Worm (Caenorhabditis elegans) whole organism, mixed stage, embryonic: ENCODE results near the gene klp-12.
A peak's percentile ranks its signal among the peaks of the same experiment; 100 is the strongest.

Source experiments
- M03D4.4 ChIP-seq: sonication (generic microtip); optimal IDR thresholded peaks from 2 replicates; lab custom pipeline; 2017; ENCODE audit warnings: mild to moderate bottlenecking, missing genetic modification characterization, missing compliant biosample characterization
- bed-3 ChIP-seq: fragments of 200-800 bp; sonication (Bioruptor generic); optimal IDR thresholded peaks from 3 replicates; lab custom pipeline; 2018; ENCODE audit warnings: mild to moderate bottlenecking, missing genetic modification characterization, moderate library complexity, missing compliant biosample characterization
- blmp-1 ChIP-seq: fragments of 150-350 bp; optimal IDR thresholded peaks from 2 replicates; lab custom pipeline; 2014; ENCODE audit warnings: missing biosample characterization, missing genetic modification characterization
- ceh-43 ChIP-seq: fragments of 200-800 bp; sonication (Bioruptor generic); optimal IDR thresholded peaks from 2 replicates; lab custom pipeline; 2018; ENCODE audit warnings: mild to moderate bottlenecking, missing genetic modification characterization, moderate library complexity, missing compliant biosample characterization
- ceh-83 ChIP-seq: fragments of 200-800 bp; sonication (Bioruptor generic); optimal IDR thresholded peaks from 2 replicates; lab custom pipeline; 2018; ENCODE audit warnings: mild to moderate bottlenecking, missing genetic modification characterization, missing compliant biosample characterization
- ces-1 ChIP-seq: fragments of 150-350 bp; optimal IDR thresholded peaks from 2 replicates; lab custom pipeline; 2014; ENCODE audit warnings: missing biosample characterization, missing genetic modification reagents, missing genetic modification characterization
- cnd-1 ChIP-seq: fragments of 200-800 bp; sonication (Bioruptor generic); optimal IDR thresholded peaks from 2 replicates; lab custom pipeline; 2018; ENCODE audit warnings: mild to moderate bottlenecking, missing genetic modification characterization, missing compliant biosample characterization
- drap-1 ChIP-seq: fragments of 200-800 bp; sonication (Bioruptor generic); optimal IDR thresholded peaks from 3 replicates; lab custom pipeline; 2018; ENCODE audit warnings: mild to moderate bottlenecking, missing genetic modification characterization, missing compliant biosample characterization
- elt-1 ChIP-seq: sonication (generic microtip); optimal IDR thresholded peaks from 2 replicates; lab custom pipeline; 2017; ENCODE audit warnings: missing genetic modification characterization, mild to moderate bottlenecking, missing compliant biosample characterization, antibody characterized with exemption, moderate library complexity, borderline replicate concordance; ENCODE audit not compliant: insufficient read depth
- elt-3 ChIP-seq: fragments of 150-350 bp; optimal IDR thresholded peaks from 2 replicates; lab custom pipeline; 2014; ENCODE audit warnings: missing biosample characterization, missing genetic modification characterization
- flh-1 ChIP-seq: fragments of 200-800 bp; sonication (Bioruptor generic); optimal IDR thresholded peaks from 2 replicates; lab custom pipeline; 2018; ENCODE audit warnings: mild to moderate bottlenecking, missing genetic modification characterization, moderate library complexity, missing compliant biosample characterization
- ham-2 ChIP-seq: fragments of 200-800 bp; sonication (Bioruptor generic); optimal IDR thresholded peaks from 2 replicates; lab custom pipeline; 2018; ENCODE audit warnings: mild to moderate bottlenecking, missing genetic modification characterization, missing compliant biosample characterization
- hlh-1 ChIP-seq: fragments of 150-350 bp; optimal IDR thresholded peaks from 2 replicates; lab custom pipeline; 2014; ENCODE audit warnings: missing biosample characterization, missing genetic modification reagents, missing genetic modification characterization
- lin-13 ChIP-seq: fragments of 150-350 bp; optimal IDR thresholded peaks from 2 replicates; lab custom pipeline; 2014; ENCODE audit warnings: missing biosample characterization, missing genetic modification characterization
- lin-32 ChIP-seq: fragments of 200-800 bp; sonication (Bioruptor generic); optimal IDR thresholded peaks from 2 replicates; lab custom pipeline; 2018; ENCODE audit warnings: mild to moderate bottlenecking, missing genetic modification characterization, missing compliant biosample characterization
- lsy-2 ChIP-seq: fragments of 150-350 bp; optimal IDR thresholded peaks from 2 replicates; lab custom pipeline; 2014; ENCODE audit warnings: missing biosample characterization, missing genetic modification characterization
- mls-2 ChIP-seq: sonication (generic microtip); optimal IDR thresholded peaks from 2 replicates; lab custom pipeline; 2016; ENCODE audit warnings: mild to moderate bottlenecking, missing genetic modification characterization, moderate library complexity, missing compliant biosample characterization
- nhr-12 ChIP-seq: fragments of 150-350 bp; optimal IDR thresholded peaks from 2 replicates; lab custom pipeline; 2014; ENCODE audit warnings: missing biosample characterization, missing genetic modification characterization
- nhr-2 ChIP-seq: fragments of 150-350 bp; optimal IDR thresholded peaks from 2 replicates; lab custom pipeline; 2014; ENCODE audit warnings: missing biosample characterization, missing genetic modification characterization
- nhr-237 ChIP-seq: fragments of 150-350 bp; optimal IDR thresholded peaks from 2 replicates; lab custom pipeline; 2014; ENCODE audit warnings: missing biosample characterization, missing genetic modification characterization
- nhr-76 ChIP-seq: sonication (generic microtip); optimal IDR thresholded peaks from 2 replicates; lab custom pipeline; 2017; ENCODE audit warnings: missing biosample characterization, missing genetic modification characterization
- pha-4 ChIP-seq: fragments of 150-350 bp; optimal IDR thresholded peaks from 2 replicates; lab custom pipeline; 2018; ENCODE audit warnings: missing biosample characterization, missing genetic modification reagents, missing genetic modification characterization
- sem-2 ChIP-seq: fragments of 200-800 bp; sonication (Bioruptor generic); optimal IDR thresholded peaks from 2 replicates; lab custom pipeline; 2018; ENCODE audit warnings: mild to moderate bottlenecking, missing genetic modification characterization, missing compliant biosample characterization
- sptf-1 ChIP-seq: sonication (generic microtip); optimal IDR thresholded peaks from 2 replicates; lab custom pipeline; 2017; ENCODE audit warnings: mild to moderate bottlenecking, missing genetic modification characterization, moderate library complexity, missing compliant biosample characterization
- tbx-8 ChIP-seq: fragments of 200-800 bp; sonication (Bioruptor generic); optimal IDR thresholded peaks from 2 replicates; lab custom pipeline; 2018; ENCODE audit warnings: mild to moderate bottlenecking, missing genetic modification characterization, moderate library complexity, missing compliant biosample characterization
- unc-120 ChIP-seq: sonication (generic microtip); optimal IDR thresholded peaks from 2 replicates; lab custom pipeline; 2017; ENCODE audit warnings: missing genetic modification characterization, missing compliant biosample characterization; ENCODE audit not compliant: poor library complexity, severe bottlenecking
- unc-39 ChIP-seq: fragments of 150-350 bp; optimal IDR thresholded peaks from 2 replicates; lab custom pipeline; 2014; ENCODE audit warnings: missing biosample characterization, missing genetic modification characterization
- zip-8 ChIP-seq: fragments of 150-350 bp; optimal IDR thresholded peaks from 2 replicates; lab custom pipeline; 2014; ENCODE audit warnings: missing biosample characterization, missing genetic modification characterization

klp-12 gene

DNA sequence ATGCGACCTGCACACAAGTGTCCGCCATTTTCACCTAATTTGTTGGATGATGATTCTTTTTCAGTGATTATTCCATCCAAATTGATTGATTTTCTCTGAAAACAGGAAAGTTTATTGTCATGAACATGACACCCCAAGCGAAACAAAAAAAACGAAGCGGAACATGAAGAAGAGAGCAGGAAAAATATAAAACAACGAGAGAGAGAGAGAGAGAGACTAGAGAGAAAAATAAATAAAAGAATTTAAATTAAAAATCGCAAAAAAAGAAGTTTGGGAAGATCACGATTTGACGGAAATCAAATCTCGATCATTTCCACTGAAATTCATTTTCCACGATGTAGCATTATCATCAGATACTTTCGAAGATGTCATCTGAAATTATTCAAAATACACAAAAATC is at the start of gene klp-12:
klp-12 (minus strand) TSS at position 101 of the 400 bp plus-strand sequence.
- TF ChIP-seq mls-2 (tag; lab: Kevin White, UChicago): no peak
- no peak for TF ChIP-seq M03D4.4 (tag; lab: Kevin White, UChicago)
- no peak for TF ChIP-seq ces-1
- no peak for TF ChIP-seq hlh-1 (tag; lab: Kevin White, UChicago)
- no peak for TF ChIP-seq lsy-2
- no peak for TF ChIP-seq lin-32 (GFP tag; lab: Kevin White, UChicago)
- TF ChIP-seq elt-1 (tag; lab: Kevin White, UChicago): no peak
- no peak for TF ChIP-seq flh-1 (GFP tag; lab: Kevin White, UChicago)
- TF ChIP-seq nhr-76 (tag; lab: Kevin White, UChicago): no peak
- no peak for TF ChIP-seq nhr-2 (tag; lab: Kevin White, UChicago)
- TF ChIP-seq cnd-1 (tag; lab: Kevin White, UChicago): no peak
- TF ChIP-seq sptf-1 (tag; lab: Kevin White, UChicago): no peak
- no peak for TF ChIP-seq sem-2 (GFP tag; lab: Kevin White, UChicago)
- TF ChIP-seq ceh-43 (GFP tag; lab: Kevin White, UChicago): no peak
- TF ChIP-seq nhr-12: no peak
- no peak for TF ChIP-seq lin-13 (tag; lab: Kevin White, UChicago)

DNA sequence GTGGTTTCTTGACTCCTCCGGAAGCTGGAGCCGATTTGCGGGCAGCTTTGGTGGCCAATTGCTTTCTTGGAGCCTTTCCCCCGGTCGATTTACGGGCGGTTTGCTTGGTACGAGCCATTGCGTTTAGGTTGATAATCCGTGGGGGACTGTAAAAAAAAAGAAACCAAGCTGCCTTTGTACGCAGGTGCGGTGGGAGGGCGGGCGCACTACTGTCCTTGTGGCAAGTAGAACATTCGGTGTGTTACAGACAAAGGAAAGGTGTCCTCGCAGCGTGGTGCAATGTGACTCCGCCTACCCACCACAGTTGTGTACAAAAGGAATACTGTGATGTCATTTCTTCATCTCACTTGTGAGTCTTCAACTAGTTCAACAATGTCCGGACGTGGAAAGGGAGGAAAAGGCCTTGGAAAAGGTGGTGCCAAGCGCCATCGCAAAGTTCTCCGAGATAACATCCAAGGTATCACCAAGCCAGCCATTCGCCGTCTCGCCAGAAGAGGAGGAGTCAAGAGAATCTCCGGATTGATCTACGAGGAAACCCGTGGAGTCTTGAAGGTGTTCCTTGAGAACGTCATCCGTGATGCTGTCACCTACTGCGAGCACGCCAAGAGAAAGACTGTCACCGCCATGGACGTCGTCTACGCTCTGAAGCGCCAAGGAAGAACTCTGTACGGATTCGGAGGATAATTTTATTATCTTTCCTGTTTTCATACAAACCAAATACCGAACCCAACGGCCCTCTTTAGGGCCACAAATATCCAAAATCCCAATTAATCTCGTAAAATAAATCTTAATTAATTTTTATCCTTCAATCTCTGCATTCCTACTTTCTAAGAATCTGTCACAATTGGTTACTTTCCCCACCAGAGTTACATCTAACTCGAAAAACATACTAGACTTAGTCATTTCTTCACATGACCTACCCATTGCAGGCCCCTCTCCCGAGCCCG is 47.3 kb upstream of the klp-12 start, which contains the start of the genes his-63 and his-64:
his-63 (minus strand) TSS at position 118 of the 947 bp plus-strand sequence.
his-64 (plus strand) TSS at position 373 of the 947 bp plus-strand sequence.
- TF ChIP-seq lin-13 (tag; lab: Kevin White, UChicago) (peak; percentile 31), tbx-8 (peak; percentile 12), cnd-1 (tag; lab: Kevin White, UChicago) (peak; percentile 52), sem-2 (GFP tag; lab: Kevin White, UChicago) (peak; percentile 42), M03D4.4 (tag; lab: Kevin White, UChicago) (peak; percentile 3)

DNA sequence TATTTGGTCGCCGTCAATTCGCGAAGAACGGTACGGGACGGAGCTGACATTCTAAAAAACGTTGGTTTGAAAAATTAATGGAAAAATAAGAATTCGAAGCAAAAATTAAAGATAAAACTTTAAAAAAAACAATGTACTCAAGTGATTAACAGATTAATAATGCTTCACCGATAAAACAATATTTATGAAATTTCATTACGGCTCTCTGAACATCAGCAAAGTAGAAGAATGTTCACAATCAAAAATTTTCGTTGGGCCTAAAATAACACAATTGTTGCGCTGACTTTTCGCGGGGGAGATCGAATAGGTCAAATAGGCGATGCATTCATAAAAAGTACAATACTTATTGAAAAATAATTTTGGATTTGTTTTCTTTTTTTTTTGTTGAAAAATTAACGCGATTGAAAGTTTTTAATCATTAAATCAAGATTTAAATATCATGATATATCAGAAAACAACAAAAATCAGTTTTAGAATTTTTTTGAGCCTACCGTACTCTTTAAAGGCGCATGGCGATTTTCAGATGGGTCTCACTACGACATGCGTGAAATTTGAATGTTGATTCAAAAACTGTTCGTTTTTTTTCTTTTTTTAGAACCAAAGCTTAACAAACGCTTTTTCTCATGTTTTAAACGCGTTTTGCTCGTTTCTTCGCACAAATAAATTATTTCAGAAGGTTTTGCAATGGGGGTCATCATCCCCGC is 43.8 kb upstream of the klp-12 start, which contains the start of the genes memi-3 and cyp-31A2:
memi-3 (minus strand) TSS at position 51 of the 704 bp plus-strand sequence.
cyp-31A2 (plus strand) TSS at position 674 of the 704 bp plus-strand sequence.
- TF ChIP-seq elt-1 (tag; lab: Kevin White, UChicago) (no peak), nhr-12 (no peak), flh-1 (GFP tag; lab: Kevin White, UChicago) (no peak), elt-3 (tag; lab: Kevin White, UChicago) (no peak), sem-2 (GFP tag; lab: Kevin White, UChicago) (no peak), bed-3 (no peak), hlh-1 (tag; lab: Kevin White, UChicago) (no peak), sptf-1 (tag; lab: Kevin White, UChicago) (no peak), blmp-1 (tag; lab: Kevin White, UChicago) (no peak), nhr-2 (tag; lab: Kevin White, UChicago) (no peak), zip-8 (tag; lab: Kevin White, UChicago) (no peak)

DNA sequence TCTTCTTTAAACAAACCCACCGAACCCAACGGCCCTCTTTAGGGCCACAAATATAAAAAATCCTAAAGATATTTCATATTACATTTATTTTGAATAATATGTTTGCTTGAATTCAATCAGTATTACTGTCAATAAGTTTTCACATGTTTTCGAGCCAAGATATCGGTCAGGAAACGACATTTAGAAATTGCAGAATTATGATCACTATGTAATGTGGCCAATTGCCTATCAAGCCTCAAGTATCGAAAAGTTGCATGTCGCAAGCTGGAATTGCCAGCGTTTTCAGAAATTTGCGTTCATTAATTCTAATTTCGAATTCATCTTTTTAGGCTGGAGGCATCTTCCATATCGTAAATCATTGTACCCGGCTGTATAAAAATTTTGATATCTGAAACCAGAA is 41.8 kb upstream of the klp-12 start:
- TF ChIP-seq unc-120: no peak
- no peak for TF ChIP-seq lin-32 (GFP tag; lab: Kevin White, UChicago)
- TF ChIP-seq M03D4.4 (tag; lab: Kevin White, UChicago): no peak
- TF ChIP-seq bed-3: no peak
- TF ChIP-seq nhr-237: no peak
- TF ChIP-seq nhr-76 (tag; lab: Kevin White, UChicago): no peak
- no peak for TF ChIP-seq drap-1 (GFP tag; lab: Kevin White, UChicago)
- no peak for TF ChIP-seq ceh-83 (GFP tag; lab: Kevin White, UChicago)
- TF ChIP-seq pha-4: no peak
- no peak for TF ChIP-seq ham-2 (GFP tag; lab: Kevin White, UChicago)
- TF ChIP-seq lin-13 (tag; lab: Kevin White, UChicago): no peak
- TF ChIP-seq ceh-43 (GFP tag; lab: Kevin White, UChicago): no peak
- TF ChIP-seq hlh-1 (tag; lab: Kevin White, UChicago): no peak
- no peak for TF ChIP-seq nhr-12
- TF ChIP-seq ces-1: no peak
- TF ChIP-seq unc-39 (tag; lab: Kevin White, UChicago): no peak
- TF ChIP-seq blmp-1 (tag; lab: Kevin White, UChicago): no peak
